Worm (Caenorhabditis elegans): ENCODE measurements around the gene Y49F6B.6.

Y49F6B.6 gene

ce11 chrII:3472817-3473216 is at the start of gene Y49F6B.6:
TSS of gene Y49F6B.6 (plus strand) at chrII:3473117.
- TF ChIP-seq tbx-8 (GFP tag; optimal IDR thresholded peaks at IDR 0.05) (no peak), mls-2 (tag; optimal IDR thresholded peaks at IDR 0.05) (no peak), ham-2 (GFP tag; optimal IDR thresholded peaks at IDR 0.05) (no peak), ztf-11 (tag; optimal IDR thresholded peaks at IDR 0.05) (no peak), lsy-2 (tag; optimal IDR thresholded peaks at IDR 0.05) (no peak), blmp-1 (tag; optimal IDR thresholded peaks at IDR 0.05) (no peak), sptf-1 (tag; optimal IDR thresholded peaks at IDR 0.05) (no peak), mep-1 (tag; optimal IDR thresholded peaks at IDR 0.05) (no peak), mab-5 (tag; optimal IDR thresholded peaks at IDR 0.05) (no peak), cnd-1 (tag; optimal IDR thresholded peaks at IDR 0.05) (no peak), pha-4 (tag; optimal IDR thresholded peaks at IDR 0.05) (no peak), nhr-76 (tag; optimal IDR thresholded peaks at IDR 0.05) (no peak), ces-1 (GFP tag; optimal IDR thresholded peaks at IDR 0.05) (no peak), nhr-28 (tag; optimal IDR thresholded peaks at IDR 0.05) (no peak), ceh-43 (GFP tag; optimal IDR thresholded peaks at IDR 0.05) (no peak), lin-32 (GFP tag; optimal IDR thresholded peaks at IDR 0.05) (no peak), nhr-2 (tag; optimal IDR thresholded peaks at IDR 0.05) (no peak), nhr-12 (tag; optimal IDR thresholded peaks at IDR 0.05) (no peak)

ce11 chrII:3425433-3425832 is 47.5 kb upstream of the Y49F6B.6 start, which contains the start of gene nep-11:
TSS of gene nep-11 (minus strand) at chrII:3425533.
- TF ChIP-seq cnd-1 (tag; optimal IDR thresholded peaks at IDR 0.05): no peak
- TF ChIP-seq ces-1 (GFP tag; optimal IDR thresholded peaks at IDR 0.05): no peak
- TF ChIP-seq mab-5 (tag; optimal IDR thresholded peaks at IDR 0.05): no peak
- TF ChIP-seq ceh-43 (GFP tag; optimal IDR thresholded peaks at IDR 0.05): no peak
- no peak for TF ChIP-seq hlh-1 (tag; optimal IDR thresholded peaks at IDR 0.05)

ce11 chrII:3428158-3428704 is 44.7 kb upstream of the Y49F6B.6 start:
- TF ChIP-seq ces-1 (GFP tag; optimal IDR thresholded peaks at IDR 0.05): peak; percentile 71
- peak; percentile 16 for TF ChIP-seq sptf-1 (tag; optimal IDR thresholded peaks at IDR 0.05)
- TF ChIP-seq elt-1 (tag; optimal IDR thresholded peaks at IDR 0.05; ENCODE audit: borderline replicate concordance, insufficient read depth): no peak

ce11 chrII:3429400-3429799 is 43.5 kb upstream of the Y49F6B.6 start, which contains the start of gene C16C8.18:
TSS of gene C16C8.18 (plus strand) at chrII:3429700.
- TF ChIP-seq snpc-4 (tag; optimal IDR thresholded peaks at IDR 0.05) (no peak), ceh-43 (GFP tag; optimal IDR thresholded peaks at IDR 0.05) (no peak), mab-5 (tag; optimal IDR thresholded peaks at IDR 0.05) (no peak), ztf-11 (tag; optimal IDR thresholded peaks at IDR 0.05) (no peak), lin-32 (GFP tag; optimal IDR thresholded peaks at IDR 0.05) (no peak), unc-39 (tag; optimal IDR thresholded peaks at IDR 0.05) (no peak), ham-2 (GFP tag; optimal IDR thresholded peaks at IDR 0.05) (no peak)

ce11 chrII:3434893-3435503 is 37.9 kb upstream of the Y49F6B.6 start:
- TF ChIP-seq ham-2 (GFP tag; optimal IDR thresholded peaks at IDR 0.05) (no peak), hlh-1 (tag; optimal IDR thresholded peaks at IDR 0.05) (no peak), nhr-237 (tag; optimal IDR thresholded peaks at IDR 0.05) (no peak), mep-1 (tag; optimal IDR thresholded peaks at IDR 0.05) (no peak), ceh-39 (tag; optimal IDR thresholded peaks at IDR 0.05) (no peak), nhr-2 (tag; optimal IDR thresholded peaks at IDR 0.05) (no peak), bed-3 (GFP tag; optimal IDR thresholded peaks at IDR 0.05) (no peak), nhr-28 (tag; optimal IDR thresholded peaks at IDR 0.05) (no peak), mls-2 (tag; optimal IDR thresholded peaks at IDR 0.05) (no peak), tbx-8 (GFP tag; optimal IDR thresholded peaks at IDR 0.05) (no peak), unc-62 (GFP tag; optimal IDR thresholded peaks at IDR 0.05) (no peak), cnd-1 (tag; optimal IDR thresholded peaks at IDR 0.05) (no peak), blmp-1 (tag; optimal IDR thresholded peaks at IDR 0.05) (no peak), lsy-2 (tag; optimal IDR thresholded peaks at IDR 0.05) (no peak), lin-13 (tag; optimal IDR thresholded peaks at IDR 0.05) (no peak), flh-1 (GFP tag; optimal IDR thresholded peaks at IDR 0.05) (no peak), lin-32 (GFP tag; optimal IDR thresholded peaks at IDR 0.05) (no peak), ceh-43 (GFP tag; optimal IDR thresholded peaks at IDR 0.05) (no peak), unc-120 (tag; optimal IDR thresholded peaks at IDR 0.05; ENCODE audit: poor library complexity, severe bottlenecking) (no peak), unc-39 (tag; optimal IDR thresholded peaks at IDR 0.05) (no peak)
